Worm (Caenorhabditis elegans) whole organism, midembryonic: ENCODE measurements around the gene lpr-5.

ENCODE experiments used
- T22C8.4 ChIP-seq: fragments of 200-800 bp; sonication (Bioruptor generic); IDR thresholded peaks from 2 replicates; pipeline ENCODE4 v1.3.6; 2022; ENCODE audit warnings: missing genetic modification characterization, missing compliant biosample characterization
- cog-1 ChIP-seq: sonication (generic microtip); optimal IDR thresholded peaks from 2 replicates; lab custom pipeline; 2016; ENCODE audit warnings: missing genetic modification characterization, missing compliant biosample characterization
- flt-1 ChIP-seq: fragments of 200-800 bp; sonication (Bioruptor generic); IDR thresholded peaks from 2 replicates; pipeline ENCODE4 v1.3.6; 2022; ENCODE audit warnings: missing genetic modification characterization, missing compliant biosample characterization
- med-1 ChIP-seq: sonication (generic microtip); optimal IDR thresholded peaks from 2 replicates; lab custom pipeline; 2017; ENCODE audit warnings: missing genetic modification characterization, mild to moderate bottlenecking, missing compliant biosample characterization, antibody characterized with exemption, missing genetic modification reagents; ENCODE audit not compliant: insufficient read depth
- tab-1 ChIP-seq: fragments of 200-800 bp; sonication (Bioruptor generic); IDR thresholded peaks from 2 replicates; pipeline ENCODE4 v1.3.6; 2022; ENCODE audit warnings: missing genetic modification characterization, missing compliant biosample characterization
- ztf-29 ChIP-seq: fragments of 200-800 bp; sonication (Bioruptor generic); IDR thresholded peaks from 2 replicates; pipeline ENCODE4 v1.3.6; 2022; ENCODE audit warnings: missing genetic modification reagents, missing genetic modification characterization, missing compliant biosample characterization

ce11 chrX:11068334-11068733 is 6.4 kb downstream of the lpr-5 start, which contains the start of gene apt-9:
- TF ChIP-seq cog-1 (tag; lab: Kevin White, UChicago) (no peak), ztf-29 (GFP tag; lab: Robert Waterston, UW) (no peak), tab-1 (GFP tag; lab: Robert Waterston, UW) (no peak), flt-1 (GFP tag; lab: Robert Waterston, UW) (no peak), T22C8.4 (GFP tag; lab: Robert Waterston, UW) (no peak), med-1 (GFP tag; lab: Kevin White, UChicago) (no peak)
